Fruit fly (Drosophila melanogaster): ENCODE measurements around the gene Obp18a.

- TF ChIP-seq CG8478 (optimal IDR thresholded peaks at IDR 0.05) (no peak), CTCF (optimal IDR thresholded peaks at IDR 0.05) (no peak)
Observed at dm6 chrX:19149511-19149876, 13.8 kb upstream of the Obp18a start.

Measured in S2 (cell line).